ENCODE assay signal across 6 worm cellular contexts in the genomic region with DNA sequence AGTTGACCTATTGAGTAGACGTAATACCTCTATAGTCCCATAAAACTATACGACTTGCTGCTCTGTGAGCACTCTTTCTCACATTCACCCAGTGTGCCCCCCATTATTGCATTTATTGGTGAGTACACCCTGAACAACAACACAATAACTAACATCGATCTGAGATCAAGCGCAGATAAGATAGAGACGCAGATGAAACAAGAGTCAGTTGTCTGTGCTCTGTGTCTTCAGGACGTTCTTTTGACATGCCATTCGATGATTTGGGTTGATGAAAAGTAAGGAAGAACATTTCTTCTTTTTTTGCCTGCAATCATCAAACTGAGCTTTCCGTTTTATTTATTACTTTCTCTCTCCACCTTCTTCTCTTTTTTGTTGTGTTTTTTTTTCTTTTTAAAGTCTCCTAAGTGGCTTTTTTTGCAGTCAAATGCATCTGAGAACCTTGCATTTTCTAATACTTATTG.
TF ChIP-seq lines count a peak whose summit lies in the region.

Gene lect-2, plus strand, starts transcription at position 411 of the 461 bp plus-strand sequence.

TF ChIP-seq in whole organism, L1 larva, 84 proteins besides CTCF, POLR2A, EP300 and RAD21 (continues in another document):
- TF ChIP-seq nhr-76 (tag; optimal IDR thresholded peaks at IDR 0.05; lab: Kevin White, UChicago) (no peak), nhr-19 (GFP tag; conservative IDR thresholded peaks at IDR 0.05; lab: Robert Waterston, UW) (no peak), elt-3 (tag; optimal IDR thresholded peaks at IDR 0.05; lab: Kevin White, UChicago) (no peak), C16A3.4 (tag; optimal IDR thresholded peaks at IDR 0.05; lab: Kevin White, UChicago) (no peak), vab-15 (tag; optimal IDR thresholded peaks at IDR 0.05; lab: Kevin White, UChicago) (no peak), unc-62 (GFP tag; optimal IDR thresholded peaks at IDR 0.05; lab: Kevin White, UChicago) (no peak), irx-1 (tag; optimal IDR thresholded peaks at IDR 0.05; lab: Kevin White, UChicago) (no peak), alr-1 (tag; optimal IDR thresholded peaks at IDR 0.05; lab: Kevin White, UChicago; ENCODE audit: borderline replicate concordance) (no peak), elt-2 (tag; optimal IDR thresholded peaks at IDR 0.05; lab: Kevin White, UChicago) (no peak), lin-14 (GFP tag; optimal IDR thresholded peaks at IDR 0.05; lab: Kevin White, UChicago) (peak; percentile 58), Y116A8C.19 (tag; optimal IDR thresholded peaks at IDR 0.05; lab: Kevin White, UChicago; ENCODE audit: borderline replicate concordance) (no peak), nhr-90 (tag; optimal IDR thresholded peaks at IDR 0.05; lab: Kevin White, UChicago; ENCODE audit: poor library complexity) (no peak), pag-3 (tag; optimal IDR thresholded peaks at IDR 0.05; lab: Kevin White, UChicago; ENCODE audit: borderline replicate concordance, insufficient read depth) (peak; percentile 89)

TF ChIP-seq in whole organism, L2 larva, 48 proteins besides CTCF, POLR2A, EP300 and RAD21 (continues in another document):
- TF ChIP-seq sma-9 (GFP tag; optimal IDR thresholded peaks at IDR 0.05; lab: Kevin White, UChicago): peak; percentile 65
- TF ChIP-seq sma-9 (tag; optimal IDR thresholded peaks at IDR 0.05; lab: Kevin White, UChicago): no peak
- TF ChIP-seq nhr-237 (tag; optimal IDR thresholded peaks at IDR 0.05; lab: Kevin White, UChicago): no peak
- TF ChIP-seq ama-1 (optimal IDR thresholded peaks at IDR 0.05; lab: Kevin White, UChicago): no peak
- no peak for TF ChIP-seq nhr-23 (tag; optimal IDR thresholded peaks at IDR 0.05; lab: Kevin White, UChicago)
- TF ChIP-seq nhr-129 (tag; optimal IDR thresholded peaks at IDR 0.05; lab: Kevin White, UChicago): peak; percentile 40
- TF ChIP-seq nhr-10 (tag; optimal IDR thresholded peaks at IDR 0.05; lab: Kevin White, UChicago): no peak
- TF ChIP-seq nhr-77 (tag; optimal IDR thresholded peaks at IDR 0.05; lab: Kevin White, UChicago): no peak
- TF ChIP-seq crh-2 (tag; optimal IDR thresholded peaks at IDR 0.05; lab: Kevin White, UChicago): no peak
- no peak for TF ChIP-seq ZK546.5 (tag; optimal IDR thresholded peaks at IDR 0.05; lab: Kevin White, UChicago)
- no peak for TF ChIP-seq nhr-11 (tag; optimal IDR thresholded peaks at IDR 0.05; lab: Kevin White, UChicago)
- TF ChIP-seq ceh-82 (tag; optimal IDR thresholded peaks at IDR 0.05; lab: Kevin White, UChicago): no peak
- no peak for TF ChIP-seq egl-27 (tag; optimal IDR thresholded peaks at IDR 0.05; lab: Kevin White, UChicago)
- TF ChIP-seq zag-1 (tag; optimal IDR thresholded peaks at IDR 0.05; lab: Kevin White, UChicago): no peak
- TF ChIP-seq lsy-2 (tag; optimal IDR thresholded peaks at IDR 0.05; lab: Kevin White, UChicago): peak in 1 of 2 experiments; percentile 28

TF ChIP-seq in whole organism, L3 larva, 47 proteins besides CTCF, POLR2A, EP300 and RAD21:
- no peak for TF ChIP-seq ama-1 (optimal IDR thresholded peaks at IDR 0.05; lab: Kevin White, UChicago)
- TF ChIP-seq lin-39 (tag; optimal IDR thresholded peaks at IDR 0.05; lab: Kevin White, UChicago): peak; percentile 20
- TF ChIP-seq lin-15B (tag; optimal IDR thresholded peaks at IDR 0.05; lab: Kevin White, UChicago): no peak
- TF ChIP-seq nhr-23 (tag; optimal IDR thresholded peaks at IDR 0.05; lab: Kevin White, UChicago): no peak
- TF ChIP-seq unc-62 (GFP tag; optimal IDR thresholded peaks at IDR 0.05; lab: Kevin White, UChicago): no peak
- no peak for TF ChIP-seq skn-1 (tag; optimal IDR thresholded peaks at IDR 0.05; lab: Kevin White, UChicago)
- no peak for TF ChIP-seq jun-1 (tag; optimal IDR thresholded peaks at IDR 0.05; lab: Kevin White, UChicago)
- peak; percentile 70 for TF ChIP-seq egl-5 (tag; optimal IDR thresholded peaks at IDR 0.05; lab: Kevin White, UChicago)
- TF ChIP-seq ZK546.5 (tag; optimal IDR thresholded peaks at IDR 0.05; lab: Kevin White, UChicago): no peak
- peak; percentile 39 for TF ChIP-seq elt-1 (tag; optimal IDR thresholded peaks at IDR 0.05; lab: Kevin White, UChicago)
- no peak for TF ChIP-seq elt-3 (tag; optimal IDR thresholded peaks at IDR 0.05; lab: Kevin White, UChicago)
- no peak for TF ChIP-seq nhr-77 (tag; optimal IDR thresholded peaks at IDR 0.05; lab: Kevin White, UChicago)

TF ChIP-seq in whole organism, L4 larva, 104 proteins besides CTCF, POLR2A, EP300 and RAD21 (continues in another document):
- TF ChIP-seq nhr-11 (tag; optimal IDR thresholded peaks at IDR 0.05; lab: Kevin White, UChicago) (peak; percentile 59), dmd-9 (GFP tag; IDR thresholded peaks at IDR 0.05; lab: Robert Waterston, UW) (no peak), R02D3.7 (tag; optimal IDR thresholded peaks at IDR 0.05; lab: Kevin White, UChicago) (no peak), nhr-237 (tag; optimal IDR thresholded peaks at IDR 0.05; lab: Kevin White, UChicago) (no peak), tra-1 (GFP tag; IDR thresholded peaks at IDR 0.05; lab: Robert Waterston, UW) (no peak), daf-19 (GFP tag; conservative IDR thresholded peaks at IDR 0.05; lab: Robert Waterston, UW) (no peak), fos-1 (tag; optimal IDR thresholded peaks at IDR 0.05; lab: Kevin White, UChicago) (no peak), dmd-8 (GFP tag; IDR thresholded peaks at IDR 0.05; lab: Robert Waterston, UW) (no peak), ama-1 (optimal IDR thresholded peaks at IDR 0.05; lab: Kevin White, UChicago) (no peak), hlh-30 (tag; optimal IDR thresholded peaks at IDR 0.05; lab: Kevin White, UChicago; ENCODE audit: insufficient read depth) (no peak), aha-1 (tag; lab: Kevin White, UChicago) (peak; percentile 81), ztf-11 (tag; optimal IDR thresholded peaks at IDR 0.05; lab: Kevin White, UChicago) (no peak), Y5F2A.4 (GFP tag; optimal IDR thresholded peaks at IDR 0.05; lab: Kevin White, UChicago) (no peak), F49E8.2 (tag; optimal IDR thresholded peaks at IDR 0.05; lab: Kevin White, UChicago; ENCODE audit: borderline replicate concordance) (no peak), daf-12 (tag; optimal IDR thresholded peaks at IDR 0.05; lab: Kevin White, UChicago) (no peak), fkh-10 (GFP tag; optimal IDR thresholded peaks at IDR 0.05; lab: Kevin White, UChicago) (no peak), daf-8 (GFP tag; IDR thresholded peaks at IDR 0.05; lab: Robert Waterston, UW) (no peak), zfp-2 (tag; optimal IDR thresholded peaks at IDR 0.05; lab: Kevin White, UChicago) (no peak)

TF ChIP-seq in whole organism, late embryonic, 69 proteins besides CTCF, POLR2A, EP300 and RAD21:
- TF ChIP-seq unc-55 (GFP tag; optimal IDR thresholded peaks at IDR 0.05; lab: Kevin White, UChicago) (peak; percentile 35), tbx-2 (tag; optimal IDR thresholded peaks at IDR 0.05; lab: Kevin White, UChicago) (no peak)

TF ChIP-seq in whole organism, mixed stage, embryonic, 35 proteins besides CTCF, POLR2A, EP300 and RAD21:
- TF ChIP-seq nhr-2 (tag; optimal IDR thresholded peaks at IDR 0.05; lab: Kevin White, UChicago) (peak; percentile 35), nhr-76 (tag; optimal IDR thresholded peaks at IDR 0.05; lab: Kevin White, UChicago) (no peak), ham-2 (GFP tag; optimal IDR thresholded peaks at IDR 0.05; lab: Kevin White, UChicago) (no peak), hlh-1 (tag; optimal IDR thresholded peaks at IDR 0.05; lab: Kevin White, UChicago) (peak; percentile 94), unc-120 (tag; optimal IDR thresholded peaks at IDR 0.05; lab: Kevin White, UChicago; ENCODE audit: poor library complexity, severe bottlenecking) (peak; percentile 6), flh-1 (GFP tag; optimal IDR thresholded peaks at IDR 0.05; lab: Kevin White, UChicago) (no peak), lin-32 (GFP tag; optimal IDR thresholded peaks at IDR 0.05; lab: Kevin White, UChicago) (no peak), unc-62 (GFP tag; optimal IDR thresholded peaks at IDR 0.05; lab: Kevin White, UChicago) (peak; percentile 28), elt-1 (tag; optimal IDR thresholded peaks at IDR 0.05; lab: Kevin White, UChicago; ENCODE audit: borderline replicate concordance, insufficient read depth) (peak; percentile 84)

Comparison
In these comparisons a context has a peak if more than half of its experiments do, and no peak if none do; other contexts are left out.
1. Of the 29 proteins assayed by ChIP-seq in both whole organism, L4 larva and whole organism, L1 larva: peak only in whole organism, L4 larva: aha-1 and nhr-11; only in whole organism, L1 larva: none; in both: none; in neither: 27.